Worm (Caenorhabditis elegans) whole organism, late embryonic: ENCODE data around the gene nft-1.
A peak's percentile ranks its signal among the peaks of the same experiment; 100 is the strongest.

Experiments
- C08G9.2 ChIP-seq: sonication (generic microtip); optimal IDR thresholded peaks from 2 replicates; lab custom pipeline; 2016; ENCODE audit warnings: mild to moderate bottlenecking, missing genetic modification characterization, moderate library complexity, missing compliant biosample characterization
- ceh-31 ChIP-seq: sonication (generic microtip); optimal IDR thresholded peaks from 2 replicates; lab custom pipeline; 2016; ENCODE audit warnings: missing genetic modification characterization, missing compliant biosample characterization
- ets-4 ChIP-seq: sonication (generic microtip); optimal IDR thresholded peaks from 2 replicates; lab custom pipeline; 2016; ENCODE audit warnings: missing genetic modification characterization, missing compliant biosample characterization
- madf-2 ChIP-seq: sonication (generic microtip); optimal IDR thresholded peaks from 2 replicates; lab custom pipeline; 2017; ENCODE audit warnings: missing genetic modification characterization, missing compliant biosample characterization
- nfya-1 ChIP-seq: sonication (generic microtip); optimal IDR thresholded peaks from 2 replicates; lab custom pipeline; 2017; ENCODE audit warnings: missing genetic modification characterization, mild to moderate bottlenecking, missing compliant biosample characterization, antibody characterized with exemption, moderate library complexity
- pha-4 ChIP-seq: fragments of 150-350 bp; optimal IDR thresholded peaks from 2 replicates; lab custom pipeline; 2018; ENCODE audit warnings: missing biosample characterization, missing genetic modification reagents, missing genetic modification characterization

nft-1 gene

ce11 chrIII:11974414-11974813 lies 50.7 kb downstream of the nft-1 start, which contains the start of gene Y56A3A.31:
Y56A3A.31 (plus strand) TSS chrIII:11974477.
- peak; percentile 17 for TF ChIP-seq C08G9.2
- TF ChIP-seq ets-4 (tag; lab: Kevin White, UChicago) = peak; percentile 12
- peak; percentile 38 for TF ChIP-seq ceh-31 (tag; lab: Kevin White, UChicago)
- peak; percentile 17 for TF ChIP-seq nfya-1 (tag; lab: Kevin White, UChicago)
- no peak for TF ChIP-seq madf-2 (tag; lab: Kevin White, UChicago)

- TF ChIP-seq pha-4 (no peak), nfya-1 (tag; lab: Kevin White, UChicago) (peak; percentile 82), ets-4 (tag; lab: Kevin White, UChicago) (no peak)
These were observed 55.1 kb downstream of the nft-1 start, which contains the start of gene Y56A3A.30 for ce11 chrIII:11978742-11979141. Y56A3A.30 (minus strand) TSS chrIII:11979065.
